Worm (Caenorhabditis elegans) whole organism, mixed stage, embryonic: Measurements from ENCODE around the gene eif-2Balpha.

Source experiments
- M03D4.4 ChIP-seq: sonication (generic microtip); optimal IDR thresholded peaks from 2 replicates; lab custom pipeline; 2017; ENCODE audit warnings: mild to moderate bottlenecking, missing genetic modification characterization, missing compliant biosample characterization
- bed-3 ChIP-seq: fragments of 200-800 bp; sonication (Bioruptor generic); optimal IDR thresholded peaks from 3 replicates; lab custom pipeline; 2018; ENCODE audit warnings: mild to moderate bottlenecking, missing genetic modification characterization, moderate library complexity, missing compliant biosample characterization
- blmp-1 ChIP-seq: fragments of 150-350 bp; optimal IDR thresholded peaks from 2 replicates; lab custom pipeline; 2014; ENCODE audit warnings: missing biosample characterization, missing genetic modification characterization
- ceh-39 ChIP-seq: fragments of 150-350 bp; optimal IDR thresholded peaks from 2 replicates; lab custom pipeline; 2014; ENCODE audit warnings: missing biosample characterization, missing genetic modification characterization
- ceh-43 ChIP-seq: fragments of 200-800 bp; sonication (Bioruptor generic); optimal IDR thresholded peaks from 2 replicates; lab custom pipeline; 2018; ENCODE audit warnings: mild to moderate bottlenecking, missing genetic modification characterization, moderate library complexity, missing compliant biosample characterization
- ceh-83 ChIP-seq: fragments of 200-800 bp; sonication (Bioruptor generic); optimal IDR thresholded peaks from 2 replicates; lab custom pipeline; 2018; ENCODE audit warnings: mild to moderate bottlenecking, missing genetic modification characterization, missing compliant biosample characterization
- ces-1 ChIP-seq: fragments of 150-350 bp; optimal IDR thresholded peaks from 2 replicates; lab custom pipeline; 2014; ENCODE audit warnings: missing biosample characterization, missing genetic modification reagents, missing genetic modification characterization
- cnd-1 ChIP-seq: fragments of 200-800 bp; sonication (Bioruptor generic); optimal IDR thresholded peaks from 2 replicates; lab custom pipeline; 2018; ENCODE audit warnings: mild to moderate bottlenecking, missing genetic modification characterization, missing compliant biosample characterization
- drap-1 ChIP-seq: fragments of 200-800 bp; sonication (Bioruptor generic); optimal IDR thresholded peaks from 3 replicates; lab custom pipeline; 2018; ENCODE audit warnings: mild to moderate bottlenecking, missing genetic modification characterization, missing compliant biosample characterization
- elt-1 ChIP-seq: sonication (generic microtip); optimal IDR thresholded peaks from 2 replicates; lab custom pipeline; 2017; ENCODE audit warnings: missing genetic modification characterization, mild to moderate bottlenecking, missing compliant biosample characterization, antibody characterized with exemption, moderate library complexity, borderline replicate concordance; ENCODE audit not compliant: insufficient read depth
- elt-3 ChIP-seq: fragments of 150-350 bp; optimal IDR thresholded peaks from 2 replicates; lab custom pipeline; 2014; ENCODE audit warnings: missing biosample characterization, missing genetic modification characterization
- flh-1 ChIP-seq: fragments of 200-800 bp; sonication (Bioruptor generic); optimal IDR thresholded peaks from 2 replicates; lab custom pipeline; 2018; ENCODE audit warnings: mild to moderate bottlenecking, missing genetic modification characterization, moderate library complexity, missing compliant biosample characterization
- ham-2 ChIP-seq: fragments of 200-800 bp; sonication (Bioruptor generic); optimal IDR thresholded peaks from 2 replicates; lab custom pipeline; 2018; ENCODE audit warnings: mild to moderate bottlenecking, missing genetic modification characterization, missing compliant biosample characterization
- hlh-1 ChIP-seq: fragments of 150-350 bp; optimal IDR thresholded peaks from 2 replicates; lab custom pipeline; 2014; ENCODE audit warnings: missing biosample characterization, missing genetic modification reagents, missing genetic modification characterization
- lin-13 ChIP-seq: fragments of 150-350 bp; optimal IDR thresholded peaks from 2 replicates; lab custom pipeline; 2014; ENCODE audit warnings: missing biosample characterization, missing genetic modification characterization
- lin-32 ChIP-seq: fragments of 200-800 bp; sonication (Bioruptor generic); optimal IDR thresholded peaks from 2 replicates; lab custom pipeline; 2018; ENCODE audit warnings: mild to moderate bottlenecking, missing genetic modification characterization, missing compliant biosample characterization
- lsy-2 ChIP-seq: fragments of 150-350 bp; optimal IDR thresholded peaks from 2 replicates; lab custom pipeline; 2014; ENCODE audit warnings: missing biosample characterization, missing genetic modification characterization
- mab-5 ChIP-seq: fragments of 150-350 bp; optimal IDR thresholded peaks from 2 replicates; lab custom pipeline; 2014; ENCODE audit warnings: missing biosample characterization, missing genetic modification characterization
- mep-1 ChIP-seq: fragments of 150-350 bp; optimal IDR thresholded peaks from 2 replicates; lab custom pipeline; 2017; ENCODE audit warnings: missing biosample characterization, missing genetic modification reagents, missing genetic modification characterization, inconsistent platforms
- mls-2 ChIP-seq: sonication (generic microtip); optimal IDR thresholded peaks from 2 replicates; lab custom pipeline; 2016; ENCODE audit warnings: mild to moderate bottlenecking, missing genetic modification characterization, moderate library complexity, missing compliant biosample characterization
- nhr-12 ChIP-seq: fragments of 150-350 bp; optimal IDR thresholded peaks from 2 replicates; lab custom pipeline; 2014; ENCODE audit warnings: missing biosample characterization, missing genetic modification characterization
- nhr-2 ChIP-seq: fragments of 150-350 bp; optimal IDR thresholded peaks from 2 replicates; lab custom pipeline; 2014; ENCODE audit warnings: missing biosample characterization, missing genetic modification characterization
- nhr-237 ChIP-seq: fragments of 150-350 bp; optimal IDR thresholded peaks from 2 replicates; lab custom pipeline; 2014; ENCODE audit warnings: missing biosample characterization, missing genetic modification characterization
- nhr-28 ChIP-seq: fragments of 150-350 bp; optimal IDR thresholded peaks from 2 replicates; lab custom pipeline; 2014; ENCODE audit warnings: missing biosample characterization, missing genetic modification characterization
- nhr-76 ChIP-seq: sonication (generic microtip); optimal IDR thresholded peaks from 2 replicates; lab custom pipeline; 2017; ENCODE audit warnings: missing biosample characterization, missing genetic modification characterization
- pha-4 ChIP-seq: fragments of 150-350 bp; optimal IDR thresholded peaks from 2 replicates; lab custom pipeline; 2018; ENCODE audit warnings: missing biosample characterization, missing genetic modification reagents, missing genetic modification characterization
- sem-2 ChIP-seq: fragments of 200-800 bp; sonication (Bioruptor generic); optimal IDR thresholded peaks from 2 replicates; lab custom pipeline; 2018; ENCODE audit warnings: mild to moderate bottlenecking, missing genetic modification characterization, missing compliant biosample characterization
- snpc-4 ChIP-seq: fragments of 150-350 bp; optimal IDR thresholded peaks from 2 replicates; lab custom pipeline; 2014; ENCODE audit warnings: missing biosample characterization, missing genetic modification characterization
- sptf-1 ChIP-seq: sonication (generic microtip); optimal IDR thresholded peaks from 2 replicates; lab custom pipeline; 2017; ENCODE audit warnings: mild to moderate bottlenecking, missing genetic modification characterization, moderate library complexity, missing compliant biosample characterization
- tbx-8 ChIP-seq: fragments of 200-800 bp; sonication (Bioruptor generic); optimal IDR thresholded peaks from 2 replicates; lab custom pipeline; 2018; ENCODE audit warnings: mild to moderate bottlenecking, missing genetic modification characterization, moderate library complexity, missing compliant biosample characterization
- unc-120 ChIP-seq: sonication (generic microtip); optimal IDR thresholded peaks from 2 replicates; lab custom pipeline; 2017; ENCODE audit warnings: missing genetic modification characterization, missing compliant biosample characterization; ENCODE audit not compliant: poor library complexity, severe bottlenecking
- unc-39 ChIP-seq: fragments of 150-350 bp; optimal IDR thresholded peaks from 2 replicates; lab custom pipeline; 2014; ENCODE audit warnings: missing biosample characterization, missing genetic modification characterization
- unc-62 ChIP-seq: fragments of 150-350 bp; optimal IDR thresholded peaks from 2 replicates; lab custom pipeline; 2014; ENCODE audit warnings: missing biosample characterization, missing genetic modification reagents, missing genetic modification characterization
- zip-8 ChIP-seq: fragments of 150-350 bp; optimal IDR thresholded peaks from 2 replicates; lab custom pipeline; 2014; ENCODE audit warnings: missing biosample characterization, missing genetic modification characterization
- ztf-11 ChIP-seq: fragments of 150-350 bp; optimal IDR thresholded peaks from 2 replicates; lab custom pipeline; 2014; ENCODE audit warnings: missing biosample characterization, missing genetic modification characterization

Gene eif-2Balpha

ce11 chrIII:9521410-9522090 lies 21.4 kb upstream of the eif-2Balpha start, which contains the start of the genes clu-1 and prp-40:
TSS of gene clu-1 (minus strand) at chrIII:9521460.
TSS of gene prp-40 (plus strand) at chrIII:9522075.
- no peak for TF ChIP-seq ztf-11 (tag; lab: Kevin White, UChicago)
- TF ChIP-seq mls-2 = no peak
- peak; percentile 15 for TF ChIP-seq drap-1 (GFP tag; lab: Kevin White, UChicago)
- TF ChIP-seq elt-1 (tag; lab: Kevin White, UChicago) = peak; percentile 13
- peak; percentile 88 for TF ChIP-seq pha-4
- no peak for TF ChIP-seq flh-1 (GFP tag; lab: Kevin White, UChicago)
- peak; percentile 36 for TF ChIP-seq hlh-1 (tag; lab: Kevin White, UChicago)
- no peak for TF ChIP-seq M03D4.4 (tag; lab: Kevin White, UChicago)
- peak; percentile 30 for TF ChIP-seq unc-120 (tag; lab: Kevin White, UChicago)
- TF ChIP-seq nhr-76 (tag; lab: Kevin White, UChicago) = no peak
- TF ChIP-seq cnd-1 (tag; lab: Kevin White, UChicago) = no peak
- peak; percentile 72 for TF ChIP-seq ces-1
- no peak for TF ChIP-seq snpc-4
- peak; percentile 82 for TF ChIP-seq lsy-2 (tag; lab: Kevin White, UChicago)
- no peak for TF ChIP-seq ceh-83
- TF ChIP-seq mep-1 (tag; lab: Kevin White, UChicago) = peak; percentile 63
- no peak for TF ChIP-seq sptf-1 (tag; lab: Kevin White, UChicago)
- no peak for TF ChIP-seq lin-32 (GFP tag; lab: Kevin White, UChicago)
- no peak for TF ChIP-seq ceh-43 (GFP tag; lab: Kevin White, UChicago)
- TF ChIP-seq blmp-1 = no peak
- no peak for TF ChIP-seq nhr-12 (tag; lab: Kevin White, UChicago)
- peak; percentile 24 for TF ChIP-seq unc-62
- peak; percentile 81 for TF ChIP-seq lin-13
- no peak for TF ChIP-seq ham-2 (GFP tag; lab: Kevin White, UChicago)
- no peak for TF ChIP-seq tbx-8 (GFP tag; lab: Kevin White, UChicago)
- TF ChIP-seq nhr-237 (tag; lab: Kevin White, UChicago) = peak; percentile 75
- no peak for TF ChIP-seq mab-5 (tag; lab: Kevin White, UChicago)
- TF ChIP-seq nhr-2 (tag; lab: Kevin White, UChicago) = no peak
- TF ChIP-seq elt-3 (tag; lab: Kevin White, UChicago) = no peak
- TF ChIP-seq zip-8 (tag; lab: Kevin White, UChicago) = no peak
- TF ChIP-seq ceh-39 = peak; percentile 58

- TF ChIP-seq lsy-2 (tag; lab: Kevin White, UChicago) (peak; percentile 36), unc-39 (tag; lab: Kevin White, UChicago) (no peak), zip-8 (tag; lab: Kevin White, UChicago) (no peak), ztf-11 (tag; lab: Kevin White, UChicago) (no peak), snpc-4 (no peak), M03D4.4 (tag; lab: Kevin White, UChicago) (no peak), nhr-28 (tag; lab: Kevin White, UChicago) (no peak), pha-4 (no peak), flh-1 (GFP tag; lab: Kevin White, UChicago) (no peak), sem-2 (GFP tag; lab: Kevin White, UChicago) (no peak), elt-3 (tag; lab: Kevin White, UChicago) (no peak), nhr-2 (tag; lab: Kevin White, UChicago) (no peak), mep-1 (tag; lab: Kevin White, UChicago) (peak; percentile 16), lin-13 (no peak), lin-32 (GFP tag; lab: Kevin White, UChicago) (no peak), ceh-83 (peak; percentile 13), nhr-12 (tag; lab: Kevin White, UChicago) (no peak), blmp-1 (no peak)
- TF ChIP-seq, all 35 proteins: peak for 3
These were observed 19.3 kb upstream of the eif-2Balpha start, which contains the start of gene mrps-23 for ce11 chrIII:9523581-9523980. TSS of gene mrps-23 (minus strand) at chrIII:9523672.

ce11 chrIII:9525252-9525651 lies 17.7 kb upstream of the eif-2Balpha start, which contains the start of gene trpp-3:
TSS of gene trpp-3 (plus strand) at chrIII:9525552.
- TF ChIP-seq mls-2 = no peak
- TF ChIP-seq hlh-1 (tag; lab: Kevin White, UChicago) = no peak
- no peak for TF ChIP-seq zip-8 (tag; lab: Kevin White, UChicago)
- TF ChIP-seq unc-120 (tag; lab: Kevin White, UChicago) = no peak
- TF ChIP-seq bed-3 (GFP tag; lab: Kevin White, UChicago) = no peak
- TF ChIP-seq nhr-237 (tag; lab: Kevin White, UChicago) = no peak
- no peak for TF ChIP-seq M03D4.4 (tag; lab: Kevin White, UChicago)
- TF ChIP-seq elt-1 (tag; lab: Kevin White, UChicago) = no peak
- no peak for TF ChIP-seq lsy-2 (tag; lab: Kevin White, UChicago)
- no peak for TF ChIP-seq blmp-1
- no peak for TF ChIP-seq snpc-4
- TF ChIP-seq ceh-39 = no peak
- no peak for TF ChIP-seq cnd-1 (tag; lab: Kevin White, UChicago)
- TF ChIP-seq pha-4 = no peak
- no peak for TF ChIP-seq nhr-76 (tag; lab: Kevin White, UChicago)
- no peak for TF ChIP-seq flh-1 (GFP tag; lab: Kevin White, UChicago)
- TF ChIP-seq lin-13 = no peak
